Worm (Caenorhabditis elegans): ENCODE results near the gene ctns-1.

ctns-1 gene

DNA sequence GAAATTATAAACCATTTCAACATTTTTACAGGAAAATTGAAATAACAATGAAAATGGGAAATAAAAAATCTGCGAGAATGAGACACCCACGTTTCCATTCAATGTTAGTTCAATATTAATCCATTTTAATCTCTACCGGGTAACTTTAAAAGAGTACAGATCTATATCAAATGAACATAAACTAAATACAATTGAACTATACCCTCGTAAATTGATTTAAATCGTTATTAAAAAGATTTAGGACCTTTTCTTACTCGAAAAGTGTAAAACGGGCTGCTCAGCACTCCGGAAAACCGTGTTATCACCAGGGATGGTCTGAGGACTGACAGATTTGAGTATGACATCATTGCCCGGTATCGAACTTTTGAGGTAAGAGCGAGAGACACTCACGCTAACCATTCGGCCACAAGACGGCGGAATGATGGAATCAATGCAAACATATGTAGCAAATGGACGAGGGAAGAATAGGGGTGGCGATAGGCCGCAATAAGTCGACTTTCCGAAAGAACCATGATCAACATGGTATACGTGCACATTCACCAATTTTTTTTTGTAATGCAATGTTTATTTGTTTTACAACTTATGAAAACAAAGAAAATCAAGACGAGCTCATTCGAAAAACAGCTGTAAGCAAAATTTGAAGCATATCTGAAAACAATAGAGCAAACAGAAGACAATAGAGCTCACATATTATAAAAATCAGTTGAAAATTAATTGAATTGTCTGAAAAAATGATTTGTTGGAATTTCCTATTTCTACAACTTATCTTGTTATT, 29.6 kb downstream of the ctns-1 start, which contains the start of the genes chst-1 and C41C4.9 (continued):
- TF ChIP-seq nhr-2 (tag; optimal IDR thresholded peaks at IDR 0.05) (no peak), lsy-2 (tag; optimal IDR thresholded peaks at IDR 0.05) (peak; percentile 16), flh-1 (GFP tag; optimal IDR thresholded peaks at IDR 0.05) (peak; percentile 87)

DNA sequence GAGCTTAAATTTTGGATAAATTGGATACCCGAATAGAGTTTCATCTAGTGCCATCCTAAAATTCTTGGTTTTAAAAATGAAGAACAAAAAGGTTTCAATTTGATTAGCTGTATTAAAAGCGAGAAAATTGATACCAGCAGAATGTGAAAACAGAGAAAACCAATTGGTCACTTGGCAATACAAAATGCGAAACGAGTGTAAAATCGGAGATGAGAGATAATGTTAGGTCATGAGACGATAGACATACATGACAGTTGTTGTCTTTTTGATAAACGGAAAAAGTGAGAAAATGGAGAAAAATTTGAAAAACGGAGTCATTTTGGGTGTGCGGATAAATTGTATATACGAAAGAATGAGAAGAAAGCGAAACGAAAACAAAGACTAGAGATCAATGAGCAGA, 31.7 kb downstream of the ctns-1 start, which contains the start of gene sfxn-5:
TSS of gene sfxn-5 (minus strand) at position 55 of the 400 bp plus-strand sequence.
- TF ChIP-seq bed-3 (GFP tag; optimal IDR thresholded peaks at IDR 0.05), result no peak
- peak; percentile 84 for TF ChIP-seq unc-120 (tag; optimal IDR thresholded peaks at IDR 0.05; ENCODE audit: poor library complexity, severe bottlenecking)
- peak; percentile 4 for TF ChIP-seq unc-62 (GFP tag; optimal IDR thresholded peaks at IDR 0.05)
- TF ChIP-seq snpc-4 (tag; optimal IDR thresholded peaks at IDR 0.05), result no peak
- peak; percentile 91 for TF ChIP-seq hlh-1 (tag; optimal IDR thresholded peaks at IDR 0.05)
- no peak for TF ChIP-seq blmp-1 (tag; optimal IDR thresholded peaks at IDR 0.05)

DNA sequence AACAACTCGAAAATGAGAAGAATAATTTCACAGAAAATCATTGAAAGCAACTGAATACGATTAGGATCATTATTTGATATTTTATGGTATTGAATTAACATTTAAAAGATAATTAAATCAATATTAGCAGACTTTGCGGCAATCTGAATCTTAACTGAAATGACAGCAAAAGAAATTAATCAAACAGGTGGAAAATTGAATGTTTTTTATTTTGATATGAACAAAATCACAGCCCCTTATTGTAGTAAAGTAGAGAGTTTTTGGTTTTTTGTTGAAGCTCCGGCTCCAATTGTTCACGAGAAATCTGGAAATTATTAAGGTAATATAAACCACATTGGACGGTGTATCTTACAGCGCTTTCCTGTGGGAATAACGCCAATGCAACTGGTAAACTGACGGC, 34.7 kb downstream of the ctns-1 start, which contains the start of gene sre-2:
TSS of gene sre-2 (minus strand) at position 101 of the 400 bp plus-strand sequence.
- TF ChIP-seq unc-39 (tag; optimal IDR thresholded peaks at IDR 0.05) (no peak), pha-4 (tag; optimal IDR thresholded peaks at IDR 0.05) (no peak), tbx-8 (GFP tag; optimal IDR thresholded peaks at IDR 0.05) (no peak), unc-120 (tag; optimal IDR thresholded peaks at IDR 0.05; ENCODE audit: poor library complexity, severe bottlenecking) (no peak), unc-62 (GFP tag; optimal IDR thresholded peaks at IDR 0.05) (no peak), cnd-1 (tag; optimal IDR thresholded peaks at IDR 0.05) (no peak), blmp-1 (tag; optimal IDR thresholded peaks at IDR 0.05) (no peak)

DNA sequence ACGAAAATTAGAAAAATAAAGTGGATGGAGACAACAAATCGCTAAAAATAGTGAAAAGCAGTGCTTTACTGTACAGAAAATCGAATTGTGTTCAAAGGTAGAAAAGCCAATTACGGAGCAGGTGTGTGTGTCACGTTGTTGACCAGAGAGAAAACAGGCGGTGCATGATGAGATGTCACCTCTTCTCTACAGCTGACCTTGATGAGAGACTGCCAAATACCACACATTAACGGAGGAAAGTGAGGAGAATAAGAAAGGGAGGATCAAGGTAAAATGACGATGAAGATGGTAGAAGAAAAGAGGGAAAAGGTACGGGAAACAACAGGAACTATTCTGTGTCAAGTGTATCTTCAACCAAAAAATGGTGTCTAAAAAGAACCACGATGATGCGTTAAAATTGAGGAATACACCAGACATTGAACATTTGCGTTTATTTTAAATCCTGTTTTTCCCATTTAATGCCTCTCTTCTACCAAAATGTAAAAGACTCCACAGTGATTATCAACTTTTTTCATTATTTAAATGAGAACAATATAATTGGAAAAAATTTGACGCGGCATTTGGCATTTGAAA, 37.4 kb downstream of the ctns-1 start:
- no peak for TF ChIP-seq mls-2 (tag; optimal IDR thresholded peaks at IDR 0.05)
- TF ChIP-seq nhr-2 (tag; optimal IDR thresholded peaks at IDR 0.05), result peak; percentile 49
- TF ChIP-seq unc-39 (tag; optimal IDR thresholded peaks at IDR 0.05), result no peak
- TF ChIP-seq lin-32 (GFP tag; optimal IDR thresholded peaks at IDR 0.05), result no peak
- TF ChIP-seq flh-1 (GFP tag; optimal IDR thresholded peaks at IDR 0.05), result no peak
- no peak for TF ChIP-seq mep-1 (tag; optimal IDR thresholded peaks at IDR 0.05)
- no peak for TF ChIP-seq nhr-12 (tag; optimal IDR thresholded peaks at IDR 0.05)
- no peak for TF ChIP-seq sptf-1 (tag; optimal IDR thresholded peaks at IDR 0.05)

DNA sequence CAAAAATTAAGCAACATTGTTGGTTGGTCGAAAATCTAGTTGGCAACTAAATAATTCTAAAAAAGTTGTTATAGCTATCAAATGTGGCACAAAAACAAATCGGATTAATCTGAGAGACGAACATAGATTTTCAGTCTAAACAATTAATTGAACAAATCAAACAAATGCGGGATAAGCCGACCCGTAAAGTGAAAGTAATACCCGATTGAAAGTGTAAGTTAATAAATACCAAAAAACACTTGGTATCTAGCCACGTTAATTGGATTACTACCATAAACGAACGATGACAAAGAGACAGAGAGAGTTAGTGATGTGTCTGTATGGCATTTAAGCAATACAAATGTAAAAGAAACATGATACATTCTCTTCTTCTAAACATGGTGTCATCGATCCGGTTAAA, 42.8 kb downstream of the ctns-1 start:
- no peak for TF ChIP-seq cnd-1 (tag; optimal IDR thresholded peaks at IDR 0.05)
- peak; percentile 12 for TF ChIP-seq blmp-1 (tag; optimal IDR thresholded peaks at IDR 0.05)
- no peak for TF ChIP-seq drap-1 (GFP tag; optimal IDR thresholded peaks at IDR 0.05)

DNA sequence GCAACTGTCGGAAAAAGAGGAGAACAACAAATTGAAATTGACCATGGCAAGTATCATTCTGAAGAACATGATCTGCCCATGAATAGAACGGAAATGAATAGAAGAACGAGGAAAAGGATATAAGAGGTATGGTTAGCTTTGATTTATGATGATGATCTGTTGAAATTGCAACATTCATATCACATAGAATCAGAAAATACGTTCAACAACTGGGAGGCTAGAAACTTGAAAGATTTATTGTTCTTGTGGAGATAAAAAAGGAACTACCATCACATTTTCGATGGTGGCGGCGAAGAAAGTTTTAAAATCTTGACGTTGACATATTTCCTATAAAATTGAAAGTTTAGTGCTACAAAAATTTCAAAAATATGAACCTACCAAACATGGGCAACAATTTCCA, 43.4 kb downstream of the ctns-1 start:
- TF ChIP-seq zip-8 (tag; optimal IDR thresholded peaks at IDR 0.05) (no peak), elt-3 (tag; optimal IDR thresholded peaks at IDR 0.05) (no peak), elt-1 (tag; optimal IDR thresholded peaks at IDR 0.05; ENCODE audit: borderline replicate concordance, insufficient read depth) (no peak), M03D4.4 (tag; optimal IDR thresholded peaks at IDR 0.05) (no peak), tbx-8 (GFP tag; optimal IDR thresholded peaks at IDR 0.05) (no peak)

DNA sequence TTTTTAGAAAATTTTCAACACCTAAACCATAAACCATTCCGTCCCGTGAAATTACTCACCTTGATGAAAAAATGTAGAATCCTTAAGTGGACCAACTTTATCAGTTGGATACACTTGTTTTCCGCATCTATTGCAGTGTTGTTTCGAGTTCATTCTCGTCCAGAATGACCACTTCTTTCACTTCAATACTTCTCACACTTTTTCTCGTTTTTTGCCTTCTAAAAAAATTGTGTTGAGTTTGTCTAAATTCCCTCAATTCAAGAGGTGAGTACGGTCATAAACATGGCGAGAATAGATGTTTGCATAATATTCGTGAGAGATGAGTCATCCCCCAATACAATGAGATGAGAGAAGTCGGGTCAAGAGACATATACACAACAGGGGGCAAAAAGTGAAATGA, 44.2 kb downstream of the ctns-1 start, which contains the start of gene ltd-1:
TSS of gene ltd-1 (minus strand) at position 218 of the 400 bp plus-strand sequence.
- TF ChIP-seq hlh-1 (tag; optimal IDR thresholded peaks at IDR 0.05) (no peak), snpc-4 (tag; optimal IDR thresholded peaks at IDR 0.05) (no peak), ham-2 (GFP tag; optimal IDR thresholded peaks at IDR 0.05) (no peak), cnd-1 (tag; optimal IDR thresholded peaks at IDR 0.05) (no peak), unc-39 (tag; optimal IDR thresholded peaks at IDR 0.05) (no peak), lin-32 (GFP tag; optimal IDR thresholded peaks at IDR 0.05) (no peak), ztf-11 (tag; optimal IDR thresholded peaks at IDR 0.05) (no peak), bed-3 (GFP tag; optimal IDR thresholded peaks at IDR 0.05) (no peak), ceh-39 (tag; optimal IDR thresholded peaks at IDR 0.05) (no peak), ceh-83 (GFP tag; optimal IDR thresholded peaks at IDR 0.05) (no peak), M03D4.4 (tag; optimal IDR thresholded peaks at IDR 0.05) (no peak), sptf-1 (tag; optimal IDR thresholded peaks at IDR 0.05) (no peak)
